Fruit fly (Drosophila melanogaster) S2 (cell line): Measurements from ENCODE around the gene Hr38.

ENCODE experiments used
- CG8478 ChIP-seq: fragments of >200 bp; optimal IDR thresholded peaks from 2 replicates; lab custom pipeline; 2018
- CTCF ChIP-seq, 2 experiments: fragments of >200 bp; optimal IDR thresholded peaks; 2 replicates each; lab custom pipeline; 2018

The Hr38 gene

DNA sequence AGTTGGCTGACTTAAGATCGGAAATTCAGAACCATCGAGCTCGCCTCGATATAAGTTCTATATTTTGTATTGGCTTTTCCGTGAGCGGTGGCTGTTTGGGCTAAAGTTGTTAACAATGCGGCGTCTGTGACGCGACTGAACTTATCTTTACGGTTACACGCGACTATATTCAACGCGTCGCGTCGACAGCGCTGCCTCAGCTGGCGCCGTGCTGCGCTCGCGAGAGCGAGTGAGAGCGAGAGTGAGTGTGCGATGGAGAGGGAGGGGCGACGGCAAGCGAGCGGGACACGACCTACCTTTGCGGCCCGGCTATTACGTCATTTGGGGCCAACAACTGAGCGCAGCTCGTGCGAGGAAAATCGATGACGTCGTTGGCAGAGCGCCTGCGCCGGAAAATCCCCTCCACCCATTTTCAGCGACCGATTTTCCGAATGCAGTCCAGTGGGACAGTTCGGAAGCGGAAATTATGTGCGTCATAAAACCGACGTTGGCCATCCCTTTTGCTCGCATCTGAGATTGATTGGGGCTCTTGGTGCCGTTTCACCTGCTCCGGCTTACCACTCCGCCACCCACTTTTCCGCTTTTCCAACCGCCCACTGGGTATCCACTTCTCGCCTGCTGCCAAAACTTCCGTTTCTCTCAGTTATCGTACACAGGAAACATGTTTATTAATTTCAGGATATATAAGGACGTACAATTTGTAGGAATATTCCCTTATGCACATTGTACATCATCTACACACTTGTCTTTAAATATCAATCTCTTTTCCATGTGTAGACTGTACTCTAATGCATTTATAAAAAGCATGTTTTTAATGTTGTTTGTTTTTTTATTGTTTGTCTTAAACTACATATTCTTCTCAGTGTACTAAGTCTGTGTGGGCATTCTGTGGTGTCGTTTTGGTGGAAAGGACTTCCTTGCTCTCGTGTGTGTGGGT, at the start of gene Hr38:
Gene Hr38 (minus strand): TSS at position 121 of the 937 bp plus-strand sequence.
- TF ChIP-seq CTCF (optimal IDR thresholded peaks at IDR 0.05; lab: Kevin White, UChicago) = no peak
- no peak for TF ChIP-seq CG8478 (lab: Kevin White, UChicago)

DNA sequence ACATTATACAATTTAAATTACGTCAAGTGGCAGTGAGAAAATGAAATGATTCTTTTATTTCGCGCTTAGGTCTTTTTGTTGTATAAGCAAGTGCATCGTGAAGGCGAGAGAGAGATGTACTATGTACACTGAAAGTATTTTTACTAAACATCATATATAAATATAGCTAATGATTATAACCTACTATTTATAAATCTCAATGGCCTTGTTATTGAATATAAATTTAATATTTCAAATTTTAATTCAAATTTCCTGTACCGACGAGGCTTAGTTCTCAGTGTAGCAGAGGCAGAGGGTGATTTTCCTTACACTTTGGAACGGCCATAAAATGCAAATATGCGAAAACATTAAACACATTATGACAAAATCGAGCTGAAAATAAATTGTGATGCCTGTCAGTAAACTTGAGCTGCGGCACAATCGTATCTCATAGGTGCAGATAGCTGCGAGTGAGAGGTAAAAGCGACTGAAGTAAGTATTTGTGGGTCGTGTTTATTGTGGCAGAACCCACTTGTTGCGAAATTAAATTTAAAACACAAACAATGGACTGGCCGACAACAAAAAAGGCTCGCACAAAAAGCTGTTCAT, 47.7 kb upstream of the Hr38 start:
- TF ChIP-seq CG8478 (lab: Kevin White, UChicago) = no peak
- TF ChIP-seq CTCF (optimal IDR thresholded peaks at IDR 0.05; lab: Kevin White, UChicago) = no peak

DNA sequence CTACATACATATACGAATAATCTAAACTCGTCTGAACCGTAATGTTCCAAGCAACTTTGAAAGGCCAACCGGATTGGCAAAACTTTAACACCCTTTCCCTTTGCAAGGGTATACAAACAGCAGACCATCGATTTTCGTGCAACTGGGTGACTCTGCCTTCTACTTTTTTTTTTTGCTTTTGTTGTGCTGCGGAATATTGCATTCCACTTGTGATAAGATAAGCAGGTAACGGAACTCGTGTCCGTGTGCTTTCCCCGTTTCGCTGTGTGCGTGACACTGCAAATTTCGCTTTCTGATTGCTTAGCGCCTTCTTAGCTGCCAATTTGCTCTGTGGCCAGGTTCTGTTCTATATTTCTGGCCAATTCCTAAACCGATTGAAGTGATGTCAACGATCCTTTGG, 46.6 kb upstream of the Hr38 start:
- TF ChIP-seq CTCF (optimal IDR thresholded peaks at IDR 0.05; lab: Kevin White, UChicago) (no peak), CG8478 (lab: Kevin White, UChicago) (no peak)

- TF ChIP-seq CG8478 (lab: Kevin White, UChicago) = no peak
- no peak for TF ChIP-seq CTCF (optimal IDR thresholded peaks at IDR 0.05; lab: Kevin White, UChicago)
These were observed 45.6 kb upstream of the Hr38 start for dm6 chr2L:20759809-20760485.

dm6 chr2L:20758847-20759465, 44.6 kb upstream of the Hr38 start:
- no peak for TF ChIP-seq CG8478 (lab: Kevin White, UChicago)
- no peak for TF ChIP-seq CTCF (optimal IDR thresholded peaks at IDR 0.05; lab: Kevin White, UChicago)

DNA sequence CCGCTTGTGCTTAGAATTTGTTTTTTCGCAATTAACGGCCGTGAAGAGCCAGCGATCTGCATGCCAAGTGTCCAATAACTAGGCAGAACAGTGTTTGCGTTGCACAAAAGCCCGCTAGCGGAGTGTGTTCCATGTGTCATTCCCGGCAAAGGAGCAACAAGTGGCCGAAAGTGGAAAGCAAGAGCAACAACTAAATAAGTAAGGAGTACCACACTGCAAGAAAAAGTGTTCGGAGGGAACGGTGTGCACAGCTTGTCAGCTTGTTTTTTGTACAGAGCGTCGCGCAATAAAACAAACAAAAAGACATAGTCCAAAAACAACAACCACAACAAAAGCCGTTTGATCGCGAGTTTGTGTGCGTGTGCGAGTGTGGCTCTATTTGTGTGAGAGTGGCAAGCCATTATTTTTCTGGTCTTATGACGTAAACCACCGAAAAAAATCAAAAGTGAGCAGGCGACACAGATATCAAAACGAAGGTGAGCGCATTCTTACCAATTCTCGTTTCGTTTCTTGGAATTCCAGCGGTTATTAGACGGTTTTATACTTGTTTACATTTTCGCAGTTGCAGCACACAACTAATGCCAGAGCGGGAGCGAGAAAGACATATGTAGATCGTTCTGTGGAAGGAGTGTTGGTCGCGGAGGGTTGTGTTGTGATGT, 43.9 kb upstream of the Hr38 start:
- TF ChIP-seq CG8478 (lab: Kevin White, UChicago) (no peak), CTCF (optimal IDR thresholded peaks at IDR 0.05; lab: Kevin White, UChicago) (no peak)

dm6 chr2L:20757808-20758187, 43.4 kb upstream of the Hr38 start, which contains the start of the genes Rhau and dia:
Gene Rhau (minus strand): TSS chr2L:20757985.
Gene dia (plus strand): TSS chr2L:20758144.
- TF ChIP-seq CG8478 (lab: Kevin White, UChicago) = no peak
- peak in 1 of 2 experiments; percentile 35 for TF ChIP-seq CTCF (optimal IDR thresholded peaks at IDR 0.05; lab: Kevin White, UChicago)

dm6 chr2L:20752160-20752559, 37.8 kb upstream of the Hr38 start, which contains the start of the genes Amacr and Ns4:
Gene Amacr (minus strand): TSS chr2L:20752341.
Gene Ns4 (plus strand): TSS chr2L:20752476.
- no peak for TF ChIP-seq CG8478 (lab: Kevin White, UChicago)
- no peak for TF ChIP-seq CTCF (optimal IDR thresholded peaks at IDR 0.05; lab: Kevin White, UChicago)

DNA sequence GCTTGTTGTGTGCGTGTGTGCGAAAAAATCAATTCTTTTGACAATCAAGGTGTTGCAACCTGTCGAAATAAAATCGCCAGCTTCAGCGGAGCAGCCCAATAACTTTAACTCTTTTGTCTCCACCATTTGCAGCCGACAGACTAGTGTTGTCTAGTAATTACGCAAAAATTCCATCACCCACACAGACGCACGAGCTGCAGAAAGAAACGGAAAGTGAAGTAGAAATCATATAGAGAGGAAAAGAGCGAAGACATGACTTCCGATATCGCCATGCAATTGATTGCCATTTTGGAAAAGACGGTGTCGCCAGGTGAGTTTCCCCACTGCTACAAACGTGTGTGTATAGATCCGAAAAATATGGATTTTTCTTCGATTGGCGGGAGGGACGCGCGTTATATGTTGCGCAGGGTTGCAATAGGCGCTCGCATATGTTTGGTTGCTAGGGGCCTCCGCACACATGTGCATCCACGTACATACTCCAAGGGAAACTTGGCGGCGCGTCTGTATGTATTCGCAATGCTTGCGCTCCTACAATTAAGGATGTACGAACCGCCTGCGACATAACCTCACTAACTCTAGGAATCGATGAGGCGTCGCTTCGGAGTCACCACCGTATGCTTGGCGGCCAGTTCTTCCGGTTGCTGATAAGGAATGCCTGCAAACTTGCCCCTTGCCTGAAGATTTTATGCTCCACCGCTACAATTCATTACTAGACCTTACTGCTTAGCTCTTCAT, 20.9 kb upstream of the Hr38 start:
- TF ChIP-seq CTCF (optimal IDR thresholded peaks at IDR 0.05; lab: Kevin White, UChicago) (no peak), CG8478 (lab: Kevin White, UChicago) (no peak)

dm6 chr2L:20734687-20735088, 20.3 kb upstream of the Hr38 start:
- TF ChIP-seq CG8478 (lab: Kevin White, UChicago) (no peak), CTCF (optimal IDR thresholded peaks at IDR 0.05; lab: Kevin White, UChicago) (no peak)

DNA sequence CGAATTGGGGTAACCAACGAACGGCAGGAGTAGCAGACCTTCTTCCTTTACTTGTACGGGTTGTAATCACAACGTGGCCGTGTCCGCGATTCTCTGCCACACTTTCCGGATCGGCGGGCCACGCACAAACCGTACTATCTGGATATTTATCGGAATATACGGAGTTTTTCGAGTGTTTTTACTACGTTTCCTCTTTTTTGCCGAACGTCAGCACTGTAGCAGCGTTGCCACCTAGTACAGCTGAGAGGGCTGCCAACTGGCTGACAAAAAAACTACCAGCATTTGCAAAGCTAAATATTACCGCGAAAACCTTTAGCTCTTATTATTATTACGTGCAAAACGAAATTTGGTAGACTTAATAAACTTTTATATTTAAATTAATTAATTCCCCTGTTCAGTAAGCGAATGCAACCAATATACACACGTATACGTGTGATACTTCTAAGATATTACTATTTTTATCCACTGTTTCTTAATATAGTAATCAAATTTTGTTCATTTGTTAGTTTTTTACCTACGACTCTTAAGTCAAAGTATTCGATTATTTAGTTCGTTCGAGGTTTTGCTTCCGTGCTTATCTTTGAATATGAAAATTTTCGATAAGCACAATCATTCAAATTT, 19.8 kb upstream of the Hr38 start, which contains the start of gene TM9SF2:
Gene TM9SF2 (minus strand): TSS at position 244 of the 621 bp plus-strand sequence.
- TF ChIP-seq CTCF (optimal IDR thresholded peaks at IDR 0.05; lab: Kevin White, UChicago) (no peak), CG8478 (lab: Kevin White, UChicago) (no peak)

- TF ChIP-seq CTCF (optimal IDR thresholded peaks at IDR 0.05; lab: Kevin White, UChicago) = no peak
- no peak for TF ChIP-seq CG8478 (lab: Kevin White, UChicago)
These were observed 18.6 kb upstream of the Hr38 start for dm6 chr2L:20733025-20733424.

- TF ChIP-seq CTCF (optimal IDR thresholded peaks at IDR 0.05; lab: Kevin White, UChicago) (no peak), CG8478 (lab: Kevin White, UChicago) (no peak)
These were observed 15.8 kb upstream of the Hr38 start, which contains the start of gene CarT for dm6 chr2L:20730182-20730581. Gene CarT (minus strand): TSS chr2L:20730282.
